Comparison of ENCODE assay signal across 2 worm cellular contexts in the genomic region with DNA sequence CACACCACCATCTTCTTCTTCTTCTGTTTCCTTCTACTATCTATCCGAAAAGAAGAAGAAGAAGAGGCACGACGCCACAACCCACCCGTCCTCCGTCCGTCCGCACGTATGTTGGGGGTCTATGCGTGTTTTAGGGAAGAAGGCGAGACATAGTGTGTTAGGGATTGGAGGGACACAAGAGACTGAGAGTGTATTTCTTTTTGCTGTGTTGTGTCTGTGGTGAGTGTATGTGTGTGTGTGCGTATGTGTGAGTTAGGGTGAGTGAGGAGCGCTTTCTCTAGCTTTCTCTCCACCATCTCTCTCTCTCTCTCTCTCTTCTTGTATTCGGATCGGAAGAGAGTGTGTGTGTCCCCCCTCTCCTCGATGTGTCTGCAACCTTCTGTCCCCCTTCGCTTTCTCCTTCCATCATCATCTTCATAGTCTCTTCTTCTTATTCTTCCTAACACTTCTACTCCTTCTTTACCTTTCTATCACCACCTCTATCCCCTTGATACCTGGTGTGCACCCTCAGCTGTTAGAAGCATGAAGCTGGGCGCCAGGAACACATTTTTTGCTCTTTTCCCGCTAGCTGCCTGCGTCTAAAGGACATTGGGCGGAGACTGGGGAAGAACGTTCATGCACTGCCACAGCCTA.
A peak's percentile ranks its signal among the peaks of the same experiment; 100 is the strongest.
TF ChIP-seq lines count a peak whose summit lies in the region.

No protein-coding gene starts in this region.

TF ChIP-seq in whole organism, L1 larva, 84 proteins besides CTCF, POLR2A, EP300 and RAD21 (continued from another document):
- TF ChIP-seq nhr-77 (tag; optimal IDR thresholded peaks at IDR 0.05; lab: Kevin White, UChicago): peak; percentile 88
- TF ChIP-seq nhr-237 (tag; optimal IDR thresholded peaks at IDR 0.05; lab: Kevin White, UChicago): peak; percentile 82
- TF ChIP-seq fos-1 (tag; optimal IDR thresholded peaks at IDR 0.05; lab: Kevin White, UChicago): peak; percentile 86
- peak; percentile 94 for TF ChIP-seq snu-23 (GFP tag; optimal IDR thresholded peaks at IDR 0.05; lab: Kevin White, UChicago)
- peak; percentile 93 for TF ChIP-seq lin-14 (GFP tag; optimal IDR thresholded peaks at IDR 0.05; lab: Kevin White, UChicago)
- no peak for TF ChIP-seq nhr-84 (tag; optimal IDR thresholded peaks at IDR 0.05; lab: Kevin White, UChicago)
- TF ChIP-seq lin-13 (GFP tag; optimal IDR thresholded peaks at IDR 0.05; lab: Kevin White, UChicago): peak; percentile 83
- TF ChIP-seq pqm-1 (tag; optimal IDR thresholded peaks at IDR 0.05; lab: Kevin White, UChicago): no peak
- TF ChIP-seq efl-1 (optimal IDR thresholded peaks at IDR 0.05; lab: Kevin White, UChicago): peak; percentile 70 to 74
- TF ChIP-seq efl-1 (GFP tag; optimal IDR thresholded peaks at IDR 0.05 in 1 of 2; lab: Kevin White, UChicago): peak; percentile 42 to 90
- peak; percentile 39 for TF ChIP-seq isw-1 (GFP tag; IDR thresholded peaks at IDR 0.05; lab: Robert Waterston, UW)
- peak; percentile 34 for TF ChIP-seq egl-13 (tag; optimal IDR thresholded peaks at IDR 0.05; lab: Kevin White, UChicago)

TF ChIP-seq in whole organism, young adult, 124 proteins besides CTCF, POLR2A, EP300 and RAD21 (continued from another document):
- TF ChIP-seq Y53G8AR.9 (GFP tag; conservative IDR thresholded peaks at IDR 0.05; lab: Robert Waterston, UW) (0 out of 2 replicates have a peak, but pooled peaks have one; percentile 27), F49E8.2 (tag; optimal IDR thresholded peaks at IDR 0.05; lab: Kevin White, UChicago; ENCODE audit: insufficient read depth) (no peak), athp-1 (tag; optimal IDR thresholded peaks at IDR 0.05; lab: Kevin White, UChicago) (no peak), hrde-1 (tag; optimal IDR thresholded peaks at IDR 0.05; lab: Kevin White, UChicago; ENCODE audit: borderline replicate concordance) (no peak), xnd-1 (tag; optimal IDR thresholded peaks at IDR 0.05; lab: Kevin White, UChicago) (no peak), lin-40 (tag; optimal IDR thresholded peaks at IDR 0.05; lab: Kevin White, UChicago) (peak; percentile 86), Y53F4B.3 (GFP tag; IDR thresholded peaks at IDR 0.05; lab: Robert Waterston, UW) (no peak), egl-44 (GFP tag; IDR thresholded peaks at IDR 0.05; lab: Robert Waterston, UW) (no peak), zfh-2 (GFP tag; conservative IDR thresholded peaks at IDR 0.05; lab: Robert Waterston, UW) (peak; percentile 93), Y79H2A.3 (GFP tag; conservative IDR thresholded peaks at IDR 0.05; lab: Robert Waterston, UW) (no peak), F57A8.1 (GFP tag; optimal IDR thresholded peaks at IDR 0.05; lab: Kevin White, UChicago) (no peak), lsl-1 (GFP tag; optimal IDR thresholded peaks at IDR 0.05; lab: Kevin White, UChicago) (no peak), hmg-1.2 (GFP tag; IDR thresholded peaks at IDR 0.05; lab: Robert Waterston, UW) (peak; percentile 72), dpff-1 (tag; optimal IDR thresholded peaks at IDR 0.05; lab: Kevin White, UChicago) (no peak), ztf-25 (GFP tag; IDR thresholded peaks at IDR 0.05; lab: Robert Waterston, UW) (no peak), rec-8 (tag; optimal IDR thresholded peaks at IDR 0.05; lab: Kevin White, UChicago) (no peak), ztf-28 (GFP tag; IDR thresholded peaks at IDR 0.05; lab: Robert Waterston, UW) (no peak), tbp1 (GFP tag; optimal IDR thresholded peaks at IDR 0.05; lab: Kevin White, UChicago) (peak; percentile 37), tbx-9 (tag; optimal IDR thresholded peaks at IDR 0.05; lab: Kevin White, UChicago; ENCODE audit: borderline replicate concordance) (no peak), ceh-40 (GFP tag; IDR thresholded peaks at IDR 0.05; lab: Robert Waterston, UW) (no peak), unc-130 (GFP tag; optimal IDR thresholded peaks at IDR 0.05; lab: Kevin White, UChicago) (no peak), hsf-1 (GFP tag; IDR thresholded peaks at IDR 0.05; lab: Robert Waterston, UW) (no peak), let-607 (tag; optimal IDR thresholded peaks at IDR 0.05; lab: Kevin White, UChicago) (no peak), lag-1 (GFP tag; IDR thresholded peaks at IDR 0.05; lab: Robert Waterston, UW) (no peak), die-1 (tag; optimal IDR thresholded peaks at IDR 0.05; lab: Kevin White, UChicago) (peak; percentile 67), ccch-3 (GFP tag; optimal IDR thresholded peaks at IDR 0.05; lab: Kevin White, UChicago) (no peak)
TF ChIP-seq in whole organism, young adult: peak in this region for 39.
